Worm (Caenorhabditis elegans): Measurements from ENCODE around the gene melo-1.
A peak's percentile ranks its signal among the peaks of the same experiment; 100 is the strongest.

Gene melo-1

ce11 chrIV:14824201-14824600 is 37.4 kb downstream of the melo-1 start:
- no peak for TF ChIP-seq madf-3 (GFP tag; IDR thresholded peaks at IDR 0.05)
- TF ChIP-seq ets-4 (GFP tag; optimal IDR thresholded peaks at IDR 0.05), result no peak
- TF ChIP-seq B0019.2 (GFP tag; conservative IDR thresholded peaks at IDR 0.05), result no peak
- TF ChIP-seq K11D2.4 (GFP tag; IDR thresholded peaks at IDR 0.05), result no peak
- TF ChIP-seq D2030.7 (GFP tag; IDR thresholded peaks at IDR 0.05), result no peak
- TF ChIP-seq F39B2.1 (GFP tag; IDR thresholded peaks at IDR 0.05), result no peak
- TF ChIP-seq xnd-1 (tag; optimal IDR thresholded peaks at IDR 0.05), result no peak
- TF ChIP-seq mcd-1 (GFP tag; IDR thresholded peaks at IDR 0.05), result peak; percentile 13; the same call in 1 of the 2 replicates
- no peak for TF ChIP-seq B0035.1 (tag; optimal IDR thresholded peaks at IDR 0.05)
- no peak for TF ChIP-seq nhr-179 (tag; optimal IDR thresholded peaks at IDR 0.05)
- TF ChIP-seq hmg-1.2 (GFP tag; IDR thresholded peaks at IDR 0.05), result no peak
- 0 out of 2 replicates have a peak, but pooled peaks have one; percentile 32 for TF ChIP-seq attf-6 (GFP tag; IDR thresholded peaks at IDR 0.05)
- no peak for TF ChIP-seq let-526 (GFP tag; IDR thresholded peaks at IDR 0.05)
- TF ChIP-seq ztf-28 (GFP tag; IDR thresholded peaks at IDR 0.05), result no peak
- no peak for TF ChIP-seq snpc-1.3 (tag; optimal IDR thresholded peaks at IDR 0.05; ENCODE audit: insufficient read depth)
- 0 out of 2 replicates have a peak, but pooled peaks have one; percentile 23 for TF ChIP-seq pbrm-1 (GFP tag; IDR thresholded peaks at IDR 0.05)
- TF ChIP-seq dpff-1 (tag; optimal IDR thresholded peaks at IDR 0.05), result no peak
- no peak for TF ChIP-seq ceh-100 (GFP tag; IDR thresholded peaks at IDR 0.05)
- TF ChIP-seq hsf-1 (GFP tag; IDR thresholded peaks at IDR 0.05), result no peak

ce11 chrIV:14824878-14825352 is 38.1 kb downstream of the melo-1 start, which contains the start of gene sec-61.A:
Gene sec-61.A (minus strand): TSS chrIV:14825264.
- TF ChIP-seq ztf-28 (GFP tag; IDR thresholded peaks at IDR 0.05), result no peak
- no peak for TF ChIP-seq zim-3 (tag; optimal IDR thresholded peaks at IDR 0.05)
- no peak for TF ChIP-seq F10E7.11 (tag; optimal IDR thresholded peaks at IDR 0.05)
- no peak for TF ChIP-seq F39B2.1 (GFP tag; IDR thresholded peaks at IDR 0.05)
- TF ChIP-seq F52B5.7 (tag; optimal IDR thresholded peaks at IDR 0.05), result no peak
- TF ChIP-seq F33H1.4 (GFP tag; IDR thresholded peaks at IDR 0.05), result peak; percentile 95
- TF ChIP-seq akir-1 (GFP tag; optimal IDR thresholded peaks at IDR 0.05), result no peak
- peak; percentile 92 for TF ChIP-seq dox-1 (GFP tag; IDR thresholded peaks at IDR 0.05)
- peak; percentile 89 for TF ChIP-seq snpc-4 (GFP tag; optimal IDR thresholded peaks at IDR 0.05)
- TF ChIP-seq snpc-4 (tag; optimal IDR thresholded peaks at IDR 0.05), result peak; percentile 65 to 95 (median 86)
- no peak for TF ChIP-seq snpc-1.1 (tag; optimal IDR thresholded peaks at IDR 0.05; ENCODE audit: insufficient read depth)
- no peak for TF ChIP-seq mxl-1 (tag; optimal IDR thresholded peaks at IDR 0.05)
- TF ChIP-seq ztf-25 (GFP tag; IDR thresholded peaks at IDR 0.05), result no peak
- 0 out of 2 replicates have a peak, but pooled peaks have one; percentile 38 for TF ChIP-seq Y67H2A.10 (GFP tag; conservative IDR thresholded peaks at IDR 0.05)
- TF ChIP-seq egrh-3 (GFP tag; IDR thresholded peaks at IDR 0.05), result 0 out of 2 replicates have a peak, but pooled peaks have one; percentile 8
- no peak for TF ChIP-seq bed-2 (GFP tag; IDR thresholded peaks at IDR 0.05)
- TF ChIP-seq ekl-4 (GFP tag; IDR thresholded peaks at IDR 0.05), result peak; percentile 72; the same call in 1 of the 2 replicates
- no peak for TF ChIP-seq B0261.1 (tag; optimal IDR thresholded peaks at IDR 0.05)
- TF ChIP-seq F37B4.10 (GFP tag; IDR thresholded peaks at IDR 0.05), result no peak
- TF ChIP-seq egl-18 (GFP tag; IDR thresholded peaks at IDR 0.05), result no peak
- peak; percentile 0 for TF ChIP-seq him-1 (tag; optimal IDR thresholded peaks at IDR 0.05)
- no peak for TF ChIP-seq madf-8 (GFP tag; conservative IDR thresholded peaks at IDR 0.05)
- peak; percentile 55 for TF ChIP-seq nhr-90 (tag; optimal IDR thresholded peaks at IDR 0.05)
- no peak for TF ChIP-seq fkh-3 (tag; optimal IDR thresholded peaks at IDR 0.05)
- TF ChIP-seq snpc-1.3 (tag; optimal IDR thresholded peaks at IDR 0.05; ENCODE audit: insufficient read depth), result peak; percentile 84
- no peak for TF ChIP-seq nfya-2 (GFP tag; IDR thresholded peaks at IDR 0.05)
- no peak for TF ChIP-seq sea-2 (GFP tag; IDR thresholded peaks at IDR 0.05)
- peak; percentile 50 for TF ChIP-seq hmg-1.2 (GFP tag; IDR thresholded peaks at IDR 0.05)
- no peak for TF ChIP-seq T26A5.8 (tag; optimal IDR thresholded peaks at IDR 0.05)
- no peak for TF ChIP-seq Y53G8AR.9 (GFP tag; conservative IDR thresholded peaks at IDR 0.05)
- no peak for TF ChIP-seq F49E8.2 (tag; optimal IDR thresholded peaks at IDR 0.05; ENCODE audit: insufficient read depth)
- no peak for TF ChIP-seq chd-7 (tag; optimal IDR thresholded peaks at IDR 0.05)
- no peak for TF ChIP-seq madf-3 (GFP tag; IDR thresholded peaks at IDR 0.05)
